Fruit fly (Drosophila melanogaster) whole organism, embryonic: ENCODE data around the gene GatB.

ENCODE experiments used
- Adf1 ChIP-seq: fragments of 200-800 bp; sonication (Bioruptor generic); IDR thresholded peaks from 2 replicates; pipeline ENCODE4 v1.3.6; 2022; ENCODE audit warnings: missing biosample characterization, missing genetic modification characterization
- Atf-2 ChIP-seq: fragments of 200-800 bp; sonication (Bioruptor generic); optimal IDR thresholded peaks from 2 replicates; lab custom pipeline; 2016; ENCODE audit warnings: missing biosample characterization, missing genetic modification characterization
- CG11560 ChIP-seq: fragments of 200-800 bp; sonication (Bioruptor generic); IDR thresholded peaks from 3 replicates; pipeline ENCODE4 v1.3.6; 2022; ENCODE audit warnings: missing biosample characterization, missing genetic modification characterization
- CG11696 ChIP-seq: fragments of 200-800 bp; sonication (Bioruptor generic); IDR thresholded peaks from 2 replicates; pipeline ENCODE4 v1.3.6; 2022; ENCODE audit warnings: missing biosample characterization, missing genetic modification characterization
- CG12659 ChIP-seq: fragments of 200-800 bp; sonication (Bioruptor generic); optimal IDR thresholded peaks from 3 replicates; lab custom pipeline; 2017; ENCODE audit warnings: mild to moderate bottlenecking, missing biosample characterization, missing genetic modification reagents, missing genetic modification characterization
- CG13287 ChIP-seq: fragments of 200-800 bp; sonication (Bioruptor generic); IDR thresholded peaks from 2 replicates; pipeline ENCODE4 v1.3.6; 2022; ENCODE audit warnings: missing biosample characterization, missing genetic modification characterization; ENCODE audit not compliant: partially characterized antibody
- CG14710 ChIP-seq: fragments of 200-800 bp; sonication (Bioruptor generic); optimal IDR thresholded peaks from 3 replicates; lab custom pipeline; 2019; ENCODE audit warnings: missing biosample characterization, mild to moderate bottlenecking, missing genetic modification characterization, moderate library complexity
- CG15011 ChIP-seq: fragments of 200-800 bp; sonication (Bioruptor generic); optimal IDR thresholded peaks from 3 replicates; lab custom pipeline; 2018; ENCODE audit warnings: missing biosample characterization, mild to moderate bottlenecking, missing genetic modification characterization
- CG17385 ChIP-seq: fragments of 200-800 bp; sonication (Bioruptor generic); optimal IDR thresholded peaks from 3 replicates; lab custom pipeline; 2018; ENCODE audit warnings: missing biosample characterization, mild to moderate bottlenecking, missing genetic modification characterization
- CG2712 ChIP-seq: fragments of 200-800 bp; optimal IDR thresholded peaks from 3 replicates; lab custom pipeline; 2019; ENCODE audit warnings: missing biosample characterization, mild to moderate bottlenecking, missing genetic modification characterization, moderate library complexity
- CG34422 ChIP-seq: fragments of 200-800 bp; sonication (Bioruptor generic); IDR thresholded peaks from 3 replicates; pipeline ENCODE4 v1.3.6; 2022; ENCODE audit warnings: missing biosample characterization, missing genetic modification characterization
- CG6791 ChIP-seq: fragments of 200-800 bp; sonication (Bioruptor generic); IDR thresholded peaks from 3 replicates; pipeline ENCODE4 v1.3.6; 2022; ENCODE audit warnings: missing biosample characterization, missing genetic modification characterization; ENCODE audit not compliant: partially characterized antibody
- Dad ChIP-seq: fragments of 200-800 bp; sonication (Bioruptor generic); optimal IDR thresholded peaks from 3 replicates; lab custom pipeline; 2016; ENCODE audit warnings: missing biosample characterization, missing genetic modification characterization
- Dll ChIP-seq: fragments of 200-800 bp; sonication (Bioruptor generic); IDR thresholded peaks from 4 replicates; pipeline ENCODE4 v1.3.6; 2022; ENCODE audit warnings: missing biosample characterization, missing genetic modification characterization; ENCODE audit not compliant: partially characterized antibody
- Ets65A ChIP-seq: fragments of 200-800 bp; sonication (Bioruptor generic); peaks from one replicate; lab custom pipeline; 2016; ENCODE audit warnings: missing biosample characterization, missing genetic modification characterization
- H15 ChIP-seq: fragments of 200-800 bp; sonication (Bioruptor generic); IDR thresholded peaks from 3 replicates; pipeline ENCODE4 v1.3.6; 2022; ENCODE audit warnings: missing biosample characterization, missing genetic modification characterization
- MESR4 ChIP-seq: fragments of 200-800 bp; sonication (Bioruptor generic); optimal IDR thresholded peaks from 2 replicates; lab custom pipeline; 2018; ENCODE audit warnings: missing biosample characterization, mild to moderate bottlenecking, missing genetic modification characterization, moderate library complexity
- NK7.1 ChIP-seq: fragments of 200-800 bp; sonication (Bioruptor generic); optimal IDR thresholded peaks from 3 replicates; lab custom pipeline; 2016; ENCODE audit warnings: missing biosample characterization, missing genetic modification characterization
- Ravus ChIP-seq: fragments of 200-800 bp; sonication (Bioruptor generic); IDR thresholded peaks from 2 replicates; pipeline ENCODE4 v1.3.6; 2022; ENCODE audit warnings: missing biosample characterization, missing genetic modification characterization
- Sin3A ChIP-seq: fragments of >200 bp; optimal IDR thresholded peaks from 2 replicates; lab custom pipeline; 2018
- Sry-δ ChIP-seq: fragments of 200-800 bp; sonication (Bioruptor generic); optimal IDR thresholded peaks from 2 replicates; lab custom pipeline; 2016; ENCODE audit warnings: missing biosample characterization, missing genetic modification characterization
- YL-1 ChIP-seq: fragments of 200-800 bp; sonication (Bioruptor generic); optimal IDR thresholded peaks from 3 replicates; lab custom pipeline; 2017; ENCODE audit warnings: missing biosample characterization, mild to moderate bottlenecking, missing genetic modification characterization
- bbx ChIP-seq: fragments of 200-800 bp; sonication (Bioruptor generic); IDR thresholded peaks from 2 replicates; pipeline ENCODE4 v1.3.6; 2022; ENCODE audit warnings: missing biosample characterization, missing genetic modification characterization; ENCODE audit not compliant: partially characterized antibody
- bigmax ChIP-seq: fragments of 200-800 bp; sonication (Bioruptor generic); optimal IDR thresholded peaks from 2 replicates; lab custom pipeline; 2018; ENCODE audit warnings: missing biosample characterization, mild to moderate bottlenecking, missing genetic modification characterization
- cad ChIP-seq: fragments of >200 bp; optimal IDR thresholded peaks from 2 replicates; lab custom pipeline; 2017; ENCODE audit warnings: missing biosample characterization, missing genetic modification characterization
- chinmo ChIP-seq: fragments of 200-800 bp; sonication (Bioruptor generic); IDR thresholded peaks from 4 replicates; pipeline ENCODE4 v1.3.6; 2022; ENCODE audit warnings: missing biosample characterization, missing genetic modification characterization; ENCODE audit not compliant: partially characterized antibody
- crp ChIP-seq, 2 experiments: fragments of 200-800 bp; sonication (Bioruptor generic); optimal IDR thresholded peaks; 2 replicates in 1 of 2; 3 replicates in 1 of 2; lab custom pipeline; 2017; ENCODE audit warnings: missing biosample characterization in 2 of 2, missing genetic modification characterization in 2 of 2, mild to moderate bottlenecking in 1 of 2, moderate library complexity in 1 of 2
- gem ChIP-seq: fragments of 200-800 bp; sonication (Bioruptor generic); optimal IDR thresholded peaks from 2 replicates; lab custom pipeline; 2019; ENCODE audit warnings: missing biosample characterization, mild to moderate bottlenecking, missing genetic modification characterization, moderate library complexity
- gfzf ChIP-seq: fragments of 200-800 bp; sonication (Bioruptor generic); optimal IDR thresholded peaks from 2 replicates; lab custom pipeline; 2016; ENCODE audit warnings: missing biosample characterization, mild to moderate bottlenecking, missing genetic modification characterization, moderate library complexity
- lmd ChIP-seq: fragments of 200-800 bp; sonication (Bioruptor generic); IDR thresholded peaks from 2 replicates; pipeline ENCODE4 v1.3.6; 2022; ENCODE audit warnings: missing biosample characterization, missing genetic modification characterization
- nmo ChIP-seq: fragments of 200-800 bp; sonication (Bioruptor generic); optimal IDR thresholded peaks from 2 replicates; lab custom pipeline; 2018; ENCODE audit warnings: missing biosample characterization, mild to moderate bottlenecking, missing genetic modification characterization, moderate library complexity
- phol ChIP-seq: fragments of 200-800 bp; sonication (Bioruptor generic); optimal IDR thresholded peaks from 3 replicates; lab custom pipeline; 2018; ENCODE audit warnings: missing biosample characterization, mild to moderate bottlenecking, missing genetic modification characterization, moderate library complexity
- pzg ChIP-seq: fragments of 200-800 bp; sonication (Bioruptor generic); optimal IDR thresholded peaks from 3 replicates; lab custom pipeline; 2018; ENCODE audit warnings: missing biosample characterization, mild to moderate bottlenecking, missing genetic modification characterization, moderate library complexity
- sd ChIP-seq: fragments of 200-800 bp; sonication (Bioruptor generic); optimal IDR thresholded peaks from 3 replicates; lab custom pipeline; 2018; ENCODE audit warnings: missing biosample characterization, mild to moderate bottlenecking, missing genetic modification characterization, moderate library complexity
- sna ChIP-seq: fragments of 200-800 bp; sonication (Bioruptor generic); IDR thresholded peaks from 2 replicates; pipeline ENCODE4 v1.3.6; 2022; ENCODE audit warnings: missing biosample characterization, missing genetic modification characterization; ENCODE audit not compliant: partially characterized antibody
- sqz ChIP-seq: fragments of 200-800 bp; sonication (Bioruptor generic); optimal IDR thresholded peaks from 3 replicates; lab custom pipeline; 2018; ENCODE audit warnings: missing biosample characterization, mild to moderate bottlenecking, missing genetic modification characterization
- trem ChIP-seq: fragments of 200-800 bp; optimal IDR thresholded peaks from 3 replicates; lab custom pipeline; 2019; ENCODE audit warnings: missing biosample characterization, mild to moderate bottlenecking, missing genetic modification characterization, moderate library complexity
- vvl ChIP-seq: fragments of 200-800 bp; sonication (Bioruptor generic); IDR thresholded peaks from 2 replicates; pipeline ENCODE4 v1.3.6; 2022; ENCODE audit warnings: missing biosample characterization, missing genetic modification characterization
- wek ChIP-seq: fragments of 200-800 bp; sonication (Bioruptor generic); optimal IDR thresholded peaks from 3 replicates; lab custom pipeline; 2018; ENCODE audit warnings: missing biosample characterization, mild to moderate bottlenecking, missing genetic modification characterization, moderate library complexity
- z ChIP-seq: fragments of 200-800 bp; sonication (Bioruptor generic); IDR thresholded peaks from 3 replicates; pipeline ENCODE4 v1.3.6; 2022; ENCODE audit warnings: missing biosample characterization, missing genetic modification characterization
- zen2 ChIP-seq: fragments of 200-800 bp; sonication (Bioruptor generic); IDR thresholded peaks from 3 replicates; pipeline ENCODE4 v1.3.6; 2022; ENCODE audit warnings: missing biosample characterization, missing genetic modification characterization; ENCODE audit not compliant: partially characterized antibody

Gene GatB

DNA sequence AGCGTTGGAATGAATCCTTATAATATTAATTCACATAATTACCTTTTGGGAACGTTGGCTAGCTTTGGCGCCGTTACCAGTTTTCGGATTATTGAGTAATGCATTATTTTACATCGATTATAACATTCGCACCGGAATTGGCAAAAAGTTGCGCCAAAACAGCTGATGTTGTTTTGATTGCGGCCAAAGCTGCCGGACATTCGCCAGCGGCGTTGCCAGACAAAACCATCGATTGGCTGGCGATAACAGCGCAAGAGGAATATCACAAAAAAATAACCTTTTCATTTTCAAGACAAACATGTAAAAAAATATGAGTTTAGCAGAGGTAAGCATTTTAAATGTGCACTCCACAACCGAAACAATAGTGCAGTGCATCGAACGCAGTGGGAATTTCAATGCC lies at the start of gene GatB, which contains the start of gene Tsc1 (continued):
- TF ChIP-seq phol (peak; percentile 3), H15 (GFP tag; lab: Robert Waterston, UW) (no peak), lmd (no peak), CG13287 (peak; percentile 69), Dll (0 out of 4 replicates have a peak, but pooled peaks have one; percentile 26), CG14710 (peak; percentile 14), trem (tag; lab: Kevin White, UChicago) (peak; percentile 48), nmo (GFP tag; lab: Kevin White, UChicago) (peak; percentile 34), wek (GFP tag; lab: Kevin White, UChicago) (peak; percentile 17), CG6791 (GFP tag; lab: Robert Waterston, UW) (peak; percentile 56; the same call in 1 of the 3 replicates), gfzf (GFP tag; lab: Kevin White, UChicago) (peak; percentile 5), CG15011 (GFP tag; lab: Kevin White, UChicago) (no peak), CG17385 (GFP tag; lab: Kevin White, UChicago) (peak; percentile 46), sna (peak; percentile 46; the same call in 1 of the 2 replicates), Ets65A (GFP tag; lab: Kevin White, UChicago) (peak; percentile 43), Dad (GFP tag; lab: Kevin White, UChicago) (no peak), YL-1 (GFP tag; lab: Kevin White, UChicago) (peak; percentile 36), crp (GFP tag; optimal IDR thresholded peaks at IDR 0.05; lab: Kevin White, UChicago) (peak; percentile 67 to 95), gem (tag; lab: Kevin White, UChicago) (no peak), cad (GFP tag; lab: Kevin White, UChicago) (no peak), CG2712 (tag; lab: Kevin White, UChicago) (no peak), pzg (GFP tag; lab: Kevin White, UChicago) (peak; percentile 74), bbx (peak; percentile 50; the same call in 1 of the 2 replicates), Sin3A (peak; percentile 61), MESR4 (GFP tag; lab: Kevin White, UChicago) (peak; percentile 56), bigmax (GFP tag; lab: Kevin White, UChicago) (peak; percentile 82), Sry-δ (GFP tag; lab: Kevin White, UChicago) (peak; percentile 45), Atf-2 (GFP tag; lab: Kevin White, UChicago) (no peak), CG34422 (peak; percentile 52; the same call in 1 of the 3 replicates), Ravus (no peak), CG11560 (tag; lab: Robert Waterston, UW) (no peak)
- TF ChIP-seq, all 482 proteins: peak for 51

DNA sequence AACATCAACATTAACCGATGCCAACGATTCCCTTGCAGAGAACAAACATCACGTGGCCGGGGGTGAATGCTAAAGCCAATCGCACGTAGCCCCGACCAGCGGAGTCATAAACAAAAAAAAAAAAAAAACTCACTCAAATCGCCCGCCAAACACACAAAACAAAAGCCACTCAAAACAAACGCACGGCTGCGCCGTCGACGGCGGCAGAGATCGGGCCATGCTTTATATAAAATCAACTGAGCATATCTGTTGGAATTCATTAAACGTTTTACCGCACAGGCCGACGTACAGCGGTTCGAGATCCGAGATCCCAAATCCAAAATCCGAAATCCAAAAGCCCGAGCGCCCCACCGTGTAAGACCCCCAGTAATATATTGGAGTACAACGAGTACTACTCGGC lies 42.3 kb upstream of the GatB start, which contains the start of gene CG13606:
CG13606 (plus strand) TSS at position 250 of the 400 bp plus-strand sequence.
- TF ChIP-seq Adf1 (GFP tag; lab: Robert Waterston, UW) (peak; percentile 72), vvl (0 out of 2 replicates have a peak, but pooled peaks have one; percentile 15), chinmo (GFP tag; lab: Robert Waterston, UW) (peak; percentile 19; the same call in 1 of the 4 replicates), CG12659 (GFP tag; lab: Kevin White, UChicago) (no peak), sd (tag; lab: Kevin White, UChicago) (peak; percentile 52), CG11696 (GFP tag; lab: Robert Waterston, UW) (no peak), z (GFP tag; lab: Robert Waterston, UW) (peak; percentile 94), zen2 (GFP tag; lab: Robert Waterston, UW) (0 out of 3 replicates have a peak, but pooled peaks have one; percentile 43), sna (0 out of 2 replicates have a peak, but pooled peaks have one; percentile 22), sqz (peak; percentile 75), NK7.1 (GFP tag; lab: Kevin White, UChicago) (no peak)
